Fruit fly (Drosophila melanogaster): ENCODE data around the gene Sry-delta.

Gene Sry-delta

dm6 chr3R:30058057-30058868, 15.1 kb downstream of the Sry-delta start, which contains the start of gene sima (continued):
- no peak for TF ChIP-seq ap (GFP tag; IDR thresholded peaks at IDR 0.05)
- TF ChIP-seq CG8359 (GFP tag; optimal IDR thresholded peaks at IDR 0.05; ENCODE audit: borderline replicate concordance) = no peak
- TF ChIP-seq CG7963 (GFP tag; IDR thresholded peaks at IDR 0.05; ENCODE audit: partially characterized antibody) = no peak
- TF ChIP-seq al (GFP tag; IDR thresholded peaks at IDR 0.05) = 0 out of 2 replicates have a peak, but pooled peaks have one; percentile 40
- TF ChIP-seq chm (GFP tag; IDR thresholded peaks at IDR 0.05) = peak; percentile 48; the same call in 1 of the 2 replicates
- TF ChIP-seq Atf-2 (GFP tag; optimal IDR thresholded peaks at IDR 0.05) = no peak
- no peak for TF ChIP-seq jigr1 (GFP tag; IDR thresholded peaks at IDR 0.05)
- TF ChIP-seq CG17328 (GFP tag; IDR thresholded peaks at IDR 0.05) = 0 out of 2 replicates have a peak, but pooled peaks have one; percentile 24
- TF ChIP-seq CG1603 (tag; optimal IDR thresholded peaks at IDR 0.05) = peak; percentile 71
- TF ChIP-seq oc (tag; optimal IDR thresholded peaks at IDR 0.05) = peak; percentile 38
- TF ChIP-seq odd (GFP tag; optimal IDR thresholded peaks at IDR 0.05) = no peak
- peak; percentile 2 for TF ChIP-seq jumu (GFP tag; optimal IDR thresholded peaks at IDR 0.05)
- TF ChIP-seq CG8290 (GFP tag; optimal IDR thresholded peaks at IDR 0.05) = no peak
- peak in 1 of 2 experiments; percentile 66 for TF ChIP-seq CG8290 (tag; optimal IDR thresholded peaks at IDR 0.05)
- no peak for TF ChIP-seq CG6689 (GFP tag; IDR thresholded peaks at IDR 0.05)
- TF ChIP-seq CG3407 (GFP tag; optimal IDR thresholded peaks at IDR 0.05) = no peak
- peak; percentile 35 for TF ChIP-seq eyg (GFP tag; optimal IDR thresholded peaks at IDR 0.05)
- peak; percentile 15 for TF ChIP-seq bab2 (GFP tag; optimal IDR thresholded peaks at IDR 0.05)
- no peak for TF ChIP-seq C15 (GFP tag; IDR thresholded peaks at IDR 0.05)
- peak; percentile 51 for TF ChIP-seq caup (GFP tag; optimal IDR thresholded peaks at IDR 0.05; ENCODE audit: severe bottlenecking)
- peak; percentile 34 for TF ChIP-seq dmrt99B (tag; optimal IDR thresholded peaks at IDR 0.05)
- peak; percentile 39 for TF ChIP-seq Hmr (GFP tag; optimal IDR thresholded peaks at IDR 0.05)
- TF ChIP-seq Side (GFP tag; optimal IDR thresholded peaks at IDR 0.05) = no peak
- 0 out of 3 replicates have a peak, but pooled peaks have one; percentile 32 for TF ChIP-seq zfh1 (GFP tag; IDR thresholded peaks at IDR 0.05)
- peak; percentile 62 for TF ChIP-seq onecut (GFP tag; IDR thresholded peaks at IDR 0.05)
- peak; percentile 66 for TF ChIP-seq lilli (GFP tag; optimal IDR thresholded peaks at IDR 0.05)
- TF ChIP-seq CG30020 (tag; optimal IDR thresholded peaks at IDR 0.05) = peak; percentile 40
- TF ChIP-seq Abd-B (GFP tag; optimal IDR thresholded peaks at IDR 0.05) = peak; percentile 43
- peak; percentile 15 for TF ChIP-seq CG10979 (tag; optimal IDR thresholded peaks at IDR 0.05)
- peak; percentile 11 for TF ChIP-seq Jarid2 (GFP tag; optimal IDR thresholded peaks at IDR 0.05)
- no peak for TF ChIP-seq eve (GFP tag; optimal IDR thresholded peaks at IDR 0.05)
- peak; percentile 98 for TF ChIP-seq psq (GFP tag; optimal IDR thresholded peaks at IDR 0.05)
- peak; percentile 82 for TF ChIP-seq CG3995 (GFP tag; optimal IDR thresholded peaks at IDR 0.05)
- TF ChIP-seq her (GFP tag; optimal IDR thresholded peaks at IDR 0.05) = peak; percentile 26
- TF ChIP-seq nmo (GFP tag; optimal IDR thresholded peaks at IDR 0.05) = peak; percentile 51
- TF ChIP-seq CG3726 (GFP tag; IDR thresholded peaks at IDR 0.05) = no peak
- TF ChIP-seq sob (GFP tag; IDR thresholded peaks at IDR 0.05) = 0 out of 2 replicates have a peak, but pooled peaks have one; percentile 26
- peak; percentile 22 for TF ChIP-seq CG1792 (GFP tag; optimal IDR thresholded peaks at IDR 0.05)
- TF ChIP-seq Fer2 (tag; optimal IDR thresholded peaks at IDR 0.05) = no peak
- TF ChIP-seq CHES-1-like (GFP tag; optimal IDR thresholded peaks at IDR 0.05) = no peak
- TF ChIP-seq Sry-β (GFP tag; optimal IDR thresholded peaks at IDR 0.05) = peak; percentile 51
- peak; percentile 21 for TF ChIP-seq Fer1 (GFP tag; optimal IDR thresholded peaks at IDR 0.05)
- peak; percentile 5 for TF ChIP-seq scrt (GFP tag; optimal IDR thresholded peaks at IDR 0.05)
- peak; percentile 34 for TF ChIP-seq ERR (GFP tag; optimal IDR thresholded peaks at IDR 0.05)
- TF ChIP-seq Nf-YC (tag; optimal IDR thresholded peaks at IDR 0.05) = peak; percentile 50
- peak; percentile 43 for TF ChIP-seq cwo (GFP tag; optimal IDR thresholded peaks at IDR 0.05)
- peak; percentile 97 for TF ChIP-seq Elba2 (GFP tag; optimal IDR thresholded peaks at IDR 0.05)
- peak; percentile 51 for TF ChIP-seq CG14710 (tag; optimal IDR thresholded peaks at IDR 0.05)
- peak; percentile 3 for TF ChIP-seq tap (tag; optimal IDR thresholded peaks at IDR 0.05)
